Worm (Caenorhabditis elegans): ENCODE measurements around the gene T07F12.4.

- no peak for TF ChIP-seq R02D3.7 (tag; optimal IDR thresholded peaks at IDR 0.05)
- TF ChIP-seq ztf-11 (tag; optimal IDR thresholded peaks at IDR 0.05) = no peak
- TF ChIP-seq elt-3 (tag; optimal IDR thresholded peaks at IDR 0.05) = no peak
- no peak for TF ChIP-seq egl-27 (tag; optimal IDR thresholded peaks at IDR 0.05)
- no peak for TF ChIP-seq lin-39 (tag; optimal IDR thresholded peaks at IDR 0.05)
Measured at ce11 chrX:4890159-4890558, 10.5 kb downstream of the T07F12.4 start, which contains the start of gene T07F12.2.

Data from whole organism, L2 larva.